Fruit fly (Drosophila melanogaster) whole organism, embryonic: ENCODE measurements around the gene CG15282.

Experiments used
- CG10654 ChIP-seq: fragments of 200-800 bp; sonication (Bioruptor generic); optimal IDR thresholded peaks from 2 replicates; lab custom pipeline; 2016; ENCODE audit warnings: missing biosample characterization, missing genetic modification characterization
- CG12155 ChIP-seq: fragments of 200-800 bp; sonication (Bioruptor generic); optimal IDR thresholded peaks from 3 replicates; lab custom pipeline; 2016; ENCODE audit warnings: missing biosample characterization, missing genetic modification characterization
- CG13123 ChIP-seq: fragments of 200-800 bp; sonication (Bioruptor generic); optimal IDR thresholded peaks from 2 replicates; lab custom pipeline; 2016; ENCODE audit warnings: missing biosample characterization, missing genetic modification characterization
- CG14667 ChIP-seq: fragments of 200-800 bp; sonication (Bioruptor generic); IDR thresholded peaks from 2 replicates; pipeline ENCODE4 v1.3.6; 2022; ENCODE audit warnings: missing biosample characterization, missing genetic modification characterization
- CG14710 ChIP-seq: fragments of 200-800 bp; sonication (Bioruptor generic); optimal IDR thresholded peaks from 3 replicates; lab custom pipeline; 2019; ENCODE audit warnings: missing biosample characterization, mild to moderate bottlenecking, missing genetic modification characterization, moderate library complexity
- CG15479 ChIP-seq: fragments of 200-800 bp; sonication (Bioruptor generic); optimal IDR thresholded peaks from 3 replicates; lab custom pipeline; 2019; ENCODE audit warnings: missing biosample characterization, mild to moderate bottlenecking, missing genetic modification characterization, moderate library complexity
- CG16815 ChIP-seq: fragments of 200-800 bp; sonication (Bioruptor generic); optimal IDR thresholded peaks from 3 replicates; lab custom pipeline; 2017; ENCODE audit warnings: missing biosample characterization, mild to moderate bottlenecking, missing genetic modification characterization
- CG17361 ChIP-seq: fragments of 200-800 bp; sonication (Bioruptor generic); IDR thresholded peaks from 3 replicates; pipeline ENCODE4 v1.3.6; 2022; ENCODE audit warnings: missing biosample characterization, missing genetic modification characterization
- CG2889 ChIP-seq: fragments of 200-800 bp; sonication (Bioruptor generic); IDR thresholded peaks from 3 replicates; pipeline ENCODE4 v1.3.6; 2022; ENCODE audit warnings: missing biosample characterization, missing genetic modification characterization
- CG31224 ChIP-seq: fragments of 200-800 bp; sonication (Bioruptor generic); IDR thresholded peaks from 2 replicates; pipeline ENCODE4 v1.3.6; 2022; ENCODE audit warnings: missing biosample characterization, missing genetic modification characterization
- CG4820 ChIP-seq: fragments of 200-800 bp; sonication (Bioruptor generic); optimal IDR thresholded peaks from 3 replicates; lab custom pipeline; 2016; ENCODE audit warnings: missing biosample characterization, missing genetic modification characterization
- CG5180 ChIP-seq: fragments of 200-800 bp; sonication (Bioruptor generic); optimal IDR thresholded peaks from 3 replicates; lab custom pipeline; 2017; ENCODE audit warnings: missing biosample characterization, missing genetic modification characterization, mild to moderate bottlenecking, moderate library complexity, missing genetic modification reagents
- CG6175 ChIP-seq: fragments of 200-800 bp; sonication (Bioruptor generic); IDR thresholded peaks from 3 replicates; pipeline ENCODE4 v1.3.6; 2022; ENCODE audit warnings: missing biosample characterization, missing genetic modification characterization
- CG6854 ChIP-seq: fragments of 200-800 bp; sonication (Bioruptor generic); optimal IDR thresholded peaks from 3 replicates; lab custom pipeline; 2017; ENCODE audit warnings: missing biosample characterization, mild to moderate bottlenecking, missing genetic modification characterization
- CG7556 ChIP-seq: fragments of 200-800 bp; sonication (Bioruptor generic); optimal IDR thresholded peaks from 2 replicates; lab custom pipeline; 2017; ENCODE audit warnings: missing biosample characterization, mild to moderate bottlenecking, missing genetic modification characterization
- CG7745 ChIP-seq: fragments of 200-800 bp; sonication (Bioruptor generic); optimal IDR thresholded peaks from 2 replicates; lab custom pipeline; 2018; ENCODE audit warnings: missing biosample characterization, mild to moderate bottlenecking, missing genetic modification characterization, moderate library complexity
- CG7839 ChIP-seq: fragments of 200-800 bp; sonication (Bioruptor generic); optimal IDR thresholded peaks from 3 replicates; lab custom pipeline; 2018; ENCODE audit warnings: missing biosample characterization, mild to moderate bottlenecking, missing genetic modification characterization, moderate library complexity
- CG9609 ChIP-seq: fragments of 200-800 bp; sonication (Bioruptor generic); optimal IDR thresholded peaks from 3 replicates; lab custom pipeline; 2016; ENCODE audit warnings: missing biosample characterization, missing genetic modification characterization
- Chrac-16 ChIP-seq: fragments of 200-800 bp; sonication (Bioruptor generic); optimal IDR thresholded peaks from 3 replicates; lab custom pipeline; 2016; ENCODE audit warnings: missing biosample characterization, missing genetic modification characterization
- D19B ChIP-seq: fragments of 200-800 bp; sonication (Bioruptor generic); optimal IDR thresholded peaks from 2 replicates; lab custom pipeline; 2017; ENCODE audit warnings: missing biosample characterization, mild to moderate bottlenecking, missing genetic modification characterization
- Dad ChIP-seq: fragments of 200-800 bp; sonication (Bioruptor generic); optimal IDR thresholded peaks from 3 replicates; lab custom pipeline; 2016; ENCODE audit warnings: missing biosample characterization, missing genetic modification characterization
- Deaf1 ChIP-seq: fragments of 200-800 bp; optimal IDR thresholded peaks from 3 replicates; lab custom pipeline; 2019; ENCODE audit warnings: missing biosample characterization, mild to moderate bottlenecking, missing genetic modification characterization, moderate library complexity
- Eip74EF ChIP-seq, 2 experiments: fragments of 200-800 bp in 1 of 2; fragments of >200 bp in 1 of 2; sonication (Bioruptor generic) in 1 of 2; optimal IDR thresholded peaks; 2 replicates each; lab custom pipeline; 2017 to 2019; ENCODE audit warnings: missing biosample characterization in 2 of 2, missing genetic modification characterization in 2 of 2, mild to moderate bottlenecking in 1 of 2, moderate library complexity in 1 of 2
- GATAe ChIP-seq: fragments of 200-800 bp; sonication (Bioruptor generic); conservative IDR thresholded peaks from 2 replicates; pipeline ENCODE4 v1.3.6; 2022; ENCODE audit warnings: missing biosample characterization, missing genetic modification characterization
- H2.0 ChIP-seq: fragments of 200-800 bp; sonication (Bioruptor generic); IDR thresholded peaks from 2 replicates; pipeline ENCODE4 v1.3.6; 2022; ENCODE audit warnings: missing biosample characterization, missing genetic modification characterization
- NK7.1 ChIP-seq: fragments of 200-800 bp; sonication (Bioruptor generic); optimal IDR thresholded peaks from 3 replicates; lab custom pipeline; 2016; ENCODE audit warnings: missing biosample characterization, missing genetic modification characterization
- Oli ChIP-seq: fragments of 200-800 bp; sonication (Bioruptor generic); optimal IDR thresholded peaks from 2 replicates; lab custom pipeline; 2018; ENCODE audit warnings: missing biosample characterization, mild to moderate bottlenecking, missing genetic modification characterization, moderate library complexity
- Side ChIP-seq: fragments of 200-800 bp; sonication (Bioruptor generic); optimal IDR thresholded peaks from 2 replicates; lab custom pipeline; 2016; ENCODE audit warnings: missing biosample characterization, missing genetic modification characterization
- ab ChIP-seq: fragments of 200-800 bp; sonication (Bioruptor generic); optimal IDR thresholded peaks from 2 replicates; lab custom pipeline; 2016; ENCODE audit warnings: missing biosample characterization, missing genetic modification characterization
- bigmax ChIP-seq: fragments of 200-800 bp; sonication (Bioruptor generic); optimal IDR thresholded peaks from 2 replicates; lab custom pipeline; 2018; ENCODE audit warnings: missing biosample characterization, mild to moderate bottlenecking, missing genetic modification characterization
- cad ChIP-seq: fragments of >200 bp; optimal IDR thresholded peaks from 2 replicates; lab custom pipeline; 2017; ENCODE audit warnings: missing biosample characterization, missing genetic modification characterization
- gce ChIP-seq: fragments of 200-800 bp; sonication (Bioruptor generic); IDR thresholded peaks from 3 replicates; pipeline ENCODE4 v1.3.6; 2022; ENCODE audit warnings: missing biosample characterization, missing genetic modification characterization
- gcm ChIP-seq: fragments of 200-800 bp; sonication (Bioruptor generic); optimal IDR thresholded peaks from 2 replicates; lab custom pipeline; 2019; ENCODE audit warnings: missing biosample characterization, mild to moderate bottlenecking, missing genetic modification characterization, moderate library complexity
- hkb ChIP-seq, 2 experiments: fragments of 200-800 bp in 1 of 2; fragments of >200 bp in 1 of 2; sonication (Bioruptor generic) in 1 of 2; IDR thresholded peaks in 1 of 2; optimal IDR thresholded peaks in 1 of 2; 2 replicates each; pipeline versions ENCODE4 v1.3.6 to Lab custom; 2017 to 2022; ENCODE audit warnings: missing biosample characterization in 1 of 2, missing genetic modification characterization in 1 of 2
- kay ChIP-seq: fragments of 200-800 bp; sonication (Bioruptor generic); optimal IDR thresholded peaks from 2 replicates; lab custom pipeline; 2016; ENCODE audit warnings: missing biosample characterization, missing genetic modification characterization
- lola ChIP-seq, 3 experiments: fragments of >200 bp in 2 of 3; fragments of 200-800 bp in 1 of 3; sonication (Bioruptor generic) in 1 of 3; optimal IDR thresholded peaks; 2 replicates each; lab custom pipeline; 2017 to 2019; ENCODE audit warnings: missing biosample characterization in 3 of 3, missing genetic modification characterization in 3 of 3, mild to moderate bottlenecking in 1 of 3, moderate library complexity in 1 of 3
- nau ChIP-seq: fragments of 200-800 bp; sonication (Bioruptor generic); optimal IDR thresholded peaks from 3 replicates; lab custom pipeline; 2017; ENCODE audit warnings: missing biosample characterization, mild to moderate bottlenecking, missing genetic modification characterization, missing genetic modification reagents
- nerfin-1 ChIP-seq: fragments of 200-800 bp; sonication (Bioruptor generic); optimal IDR thresholded peaks from 3 replicates; lab custom pipeline; 2019; ENCODE audit warnings: missing biosample characterization, mild to moderate bottlenecking, missing genetic modification characterization, moderate library complexity
- nom ChIP-seq: fragments of 200-800 bp; sonication (Bioruptor generic); optimal IDR thresholded peaks from 2 replicates; lab custom pipeline; 2017; ENCODE audit warnings: missing biosample characterization, missing genetic modification characterization, mild to moderate bottlenecking, moderate library complexity, missing genetic modification reagents
- pan ChIP-seq, 4 experiments: fragments of >200 bp in 3 of 4; fragments of 200-800 bp in 1 of 4; sonication (Bioruptor generic) in 1 of 4; optimal IDR thresholded peaks in 3 of 4; IDR thresholded peaks in 1 of 4; 2 replicates each; pipeline versions ENCODE4 v1.3.6 to Lab custom; 2017 to 2022; ENCODE audit warnings: missing biosample characterization in 2 of 4, missing genetic modification characterization in 2 of 4, mixed read lengths in 1 of 4
- pfk ChIP-seq: fragments of 200-800 bp; sonication (Bioruptor generic); optimal IDR thresholded peaks from 2 replicates; lab custom pipeline; 2018; ENCODE audit warnings: missing biosample characterization, mild to moderate bottlenecking, missing genetic modification characterization, moderate library complexity
- repo ChIP-seq: fragments of 200-800 bp; sonication (Bioruptor generic); optimal IDR thresholded peaks from 2 replicates; lab custom pipeline; 2016; ENCODE audit warnings: missing biosample characterization, missing genetic modification characterization
- sima ChIP-seq: fragments of 200-800 bp; sonication (Bioruptor generic); optimal IDR thresholded peaks from 2 replicates; lab custom pipeline; 2016; ENCODE audit warnings: missing biosample characterization, missing genetic modification characterization
- stc ChIP-seq: fragments of 200-800 bp; sonication (Bioruptor generic); IDR thresholded peaks from 2 replicates; pipeline ENCODE4 v1.3.6; 2022; ENCODE audit warnings: missing biosample characterization, missing genetic modification characterization
- sug ChIP-seq: fragments of 200-800 bp; optimal IDR thresholded peaks from 2 replicates; lab custom pipeline; 2019; ENCODE audit warnings: missing biosample characterization, mild to moderate bottlenecking, missing genetic modification characterization, moderate library complexity
- tna ChIP-seq: fragments of 200-800 bp; sonication (Bioruptor generic); IDR thresholded peaks from 2 replicates; pipeline ENCODE4 v1.3.6; 2022; ENCODE audit warnings: missing biosample characterization, missing genetic modification characterization; ENCODE audit not compliant: partially characterized antibody
- wdn ChIP-seq: fragments of 200-800 bp; sonication (Bioruptor generic); IDR thresholded peaks from 2 replicates; pipeline ENCODE4 v1.3.6; 2022; ENCODE audit warnings: missing biosample characterization, missing genetic modification characterization
- wek ChIP-seq: fragments of 200-800 bp; sonication (Bioruptor generic); optimal IDR thresholded peaks from 3 replicates; lab custom pipeline; 2018; ENCODE audit warnings: missing biosample characterization, mild to moderate bottlenecking, missing genetic modification characterization, moderate library complexity

Gene CG15282

DNA sequence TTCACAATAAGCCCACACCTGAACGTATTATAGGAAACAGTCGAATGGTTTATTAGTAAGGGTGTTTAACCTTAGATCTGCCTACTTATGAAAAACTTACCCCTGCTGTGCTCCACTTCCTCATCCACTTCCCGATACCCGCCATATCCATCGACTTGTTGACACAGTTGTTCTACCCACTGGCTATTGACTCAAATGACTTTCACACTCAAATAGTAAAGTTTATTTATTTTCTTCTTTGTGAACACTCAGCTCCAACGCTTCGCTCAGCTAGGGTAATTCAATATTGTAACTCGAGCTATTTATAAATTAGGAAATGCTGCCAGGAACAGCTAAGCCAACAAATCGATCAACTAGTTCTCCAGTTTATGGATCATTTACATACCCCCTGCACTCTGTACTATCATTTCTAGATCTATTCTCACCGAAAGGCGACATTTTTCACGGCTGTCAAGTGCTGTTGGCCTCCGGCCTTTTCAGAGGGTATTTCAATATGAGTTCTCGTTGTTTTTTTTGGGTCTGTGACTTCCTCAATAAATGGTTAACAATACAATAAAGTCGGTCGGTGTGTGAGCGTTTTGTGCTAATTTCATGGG is 26.5 kb upstream of the CG15282 start (continued):
- TF ChIP-seq NK7.1 (peak; percentile 93), CG2889 (GFP tag; lab: Robert Waterston, UW) (0 out of 3 replicates have a peak, but pooled peaks have one; percentile 50), pan (optimal IDR thresholded peaks at IDR 0.05; lab: Kevin White, UChicago) (no peak), pan (GFP tag; optimal IDR thresholded peaks at IDR 0.05 in 1 of 2, IDR thresholded peaks at IDR 0.05 in 1 of 2) (peak in 1 of 2 experiments; percentile 73), CG7745 (tag; lab: Kevin White, UChicago) (peak; percentile 74), CG10654 (peak; percentile 81), H2.0 (peak; percentile 56), pfk (peak; percentile 73), hkb (optimal IDR thresholded peaks at IDR 0.05; lab: Kevin White, UChicago) (no peak), hkb (GFP tag; IDR thresholded peaks at IDR 0.05; lab: Robert Waterston, UW) (peak; percentile 89), CG14710 (tag; lab: Kevin White, UChicago) (peak; percentile 82), CG6175 (GFP tag; lab: Robert Waterston, UW) (peak; percentile 81), ab (GFP tag; lab: Kevin White, UChicago) (peak; percentile 27), CG6854 (peak; percentile 87), stc (peak; percentile 79), CG14667 (GFP tag; lab: Robert Waterston, UW) (no peak), CG5180 (peak; percentile 79), gcm (GFP tag; lab: Kevin White, UChicago) (peak; percentile 81), CG31224 (peak; percentile 53), CG17361 (peak; percentile 68; the same call in 2 of the 3 replicates), tna (GFP tag; lab: Robert Waterston, UW) (no peak), wek (peak; percentile 90), CG15479 (GFP tag; lab: Kevin White, UChicago) (no peak), gce (GFP tag; lab: Robert Waterston, UW) (peak; percentile 79), CG9609 (GFP tag; lab: Kevin White, UChicago) (peak; percentile 73), kay (GFP tag; lab: Kevin White, UChicago) (peak; percentile 84), Eip74EF (GFP tag; optimal IDR thresholded peaks at IDR 0.05; lab: Kevin White, UChicago) (peak in 1 of 2 experiments; percentile 60), lola (GFP tag; optimal IDR thresholded peaks at IDR 0.05; lab: Kevin White, UChicago) (peak in 1 of 3 experiments; percentile 52), nau (GFP tag; lab: Kevin White, UChicago) (peak; percentile 96), CG7839 (peak; percentile 60), Deaf1 (tag; lab: Kevin White, UChicago) (peak; percentile 18), CG4820 (GFP tag; lab: Kevin White, UChicago) (peak; percentile 60), Oli (tag; lab: Kevin White, UChicago) (peak; percentile 40), Chrac-16 (GFP tag; lab: Kevin White, UChicago) (no peak), sug (tag; lab: Kevin White, UChicago) (peak; percentile 68), nom (GFP tag; lab: Kevin White, UChicago) (no peak), CG12155 (GFP tag; lab: Kevin White, UChicago) (peak; percentile 67), GATAe (GFP tag; lab: Robert Waterston, UW) (no peak), wdn (GFP tag; lab: Robert Waterston, UW) (peak; percentile 59; the same call in 1 of the 2 replicates), bigmax (GFP tag; lab: Kevin White, UChicago) (peak; percentile 69), repo (GFP tag; lab: Kevin White, UChicago) (peak; percentile 91), CG7556 (GFP tag; lab: Kevin White, UChicago) (peak; percentile 88), Dad (GFP tag; lab: Kevin White, UChicago) (peak; percentile 69), CG16815 (GFP tag; lab: Kevin White, UChicago) (peak; percentile 11), cad (GFP tag; lab: Kevin White, UChicago) (no peak), sima (peak; percentile 57), nerfin-1 (tag; lab: Kevin White, UChicago) (peak; percentile 81), Side (peak; percentile 91), CG13123 (GFP tag; lab: Kevin White, UChicago) (peak; percentile 92), D19B (GFP tag; lab: Kevin White, UChicago) (peak; percentile 70)
